Fruit fly (Drosophila melanogaster) whole organism, embryonic: ENCODE measurements around the gene CG34258.

Experiments
- CG11696 ChIP-seq: fragments of 200-800 bp; sonication (Bioruptor generic); IDR thresholded peaks from 2 replicates; pipeline ENCODE4 v1.3.6; 2022; ENCODE audit warnings: missing biosample characterization, missing genetic modification characterization
- CG4617 ChIP-seq: fragments of 200-800 bp; sonication (Bioruptor generic); optimal IDR thresholded peaks from 3 replicates; lab custom pipeline; 2016; ENCODE audit warnings: missing biosample characterization, missing genetic modification characterization, borderline replicate concordance
- CoRest ChIP-seq: fragments of 200-800 bp; sonication (Bioruptor generic); optimal IDR thresholded peaks from 3 replicates; lab custom pipeline; 2018; ENCODE audit warnings: missing biosample characterization, mild to moderate bottlenecking, missing genetic modification characterization, moderate library complexity
- MESR4 ChIP-seq: fragments of 200-800 bp; sonication (Bioruptor generic); optimal IDR thresholded peaks from 2 replicates; lab custom pipeline; 2018; ENCODE audit warnings: missing biosample characterization, mild to moderate bottlenecking, missing genetic modification characterization, moderate library complexity
- fd102C ChIP-seq: fragments of 200-800 bp; sonication (Bioruptor generic); optimal IDR thresholded peaks from 2 replicates; lab custom pipeline; 2018; ENCODE audit warnings: missing biosample characterization, mild to moderate bottlenecking, missing genetic modification characterization, moderate library complexity
- gce ChIP-seq: fragments of 200-800 bp; sonication (Bioruptor generic); IDR thresholded peaks from 3 replicates; pipeline ENCODE4 v1.3.6; 2022; ENCODE audit warnings: missing biosample characterization, missing genetic modification characterization
- h ChIP-seq: fragments of >200 bp; optimal IDR thresholded peaks from 2 replicates; lab custom pipeline; 2017
- her ChIP-seq: fragments of 200-800 bp; sonication (Bioruptor generic); optimal IDR thresholded peaks from 2 replicates; lab custom pipeline; 2016; ENCODE audit warnings: missing biosample characterization, missing genetic modification characterization
- onecut ChIP-seq: fragments of 200-800 bp; sonication (Bioruptor generic); IDR thresholded peaks from 2 replicates; pipeline ENCODE4 v1.3.6; 2022; ENCODE audit warnings: missing biosample characterization, missing genetic modification characterization
- row ChIP-seq: fragments of 200-800 bp; sonication (Bioruptor generic); IDR thresholded peaks from 3 replicates; pipeline ENCODE4 v1.3.6; 2022; ENCODE audit warnings: missing biosample characterization, missing genetic modification characterization

DNA sequence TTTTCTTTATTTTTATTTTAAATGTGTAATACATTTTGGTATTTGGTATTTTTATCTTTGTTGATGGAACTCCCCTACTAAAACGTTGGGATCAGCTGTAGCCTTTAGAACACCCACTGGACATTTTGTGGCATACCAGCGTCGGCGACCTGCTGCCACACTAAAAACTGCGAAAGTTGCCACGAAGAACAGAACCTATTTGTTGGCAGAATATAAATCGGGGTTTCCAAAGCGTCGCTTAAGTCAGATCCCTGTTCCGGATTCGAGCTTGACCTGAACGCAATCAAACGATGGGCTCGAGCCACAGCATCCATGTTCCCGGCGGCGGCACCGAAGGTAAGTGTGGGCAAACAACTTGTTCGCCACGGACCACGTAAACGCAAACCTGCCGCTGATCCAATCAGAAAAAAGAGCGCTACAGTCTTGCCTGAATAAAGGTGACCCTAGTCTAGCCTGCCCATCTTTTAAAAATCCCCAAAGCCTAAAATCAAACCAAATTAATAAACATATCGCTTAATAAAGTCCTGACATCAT is 26.9 kb downstream of the CG34258 start, which contains the start of gene Grasp65:
- TF ChIP-seq CG4617 (GFP tag; lab: Kevin White, UChicago) (no peak), fd102C (no peak), h (lab: Kevin White, UChicago) (no peak), CoRest (no peak), gce (GFP tag; lab: Robert Waterston, UW) (no peak), onecut (GFP tag; lab: Robert Waterston, UW) (no peak), row (GFP tag; lab: Robert Waterston, UW) (peak; percentile 61), CG11696 (GFP tag; lab: Robert Waterston, UW) (no peak; the same call in 1 of the 2 replicates), her (GFP tag; lab: Kevin White, UChicago) (peak; percentile 15), MESR4 (GFP tag; lab: Kevin White, UChicago) (peak; percentile 97)
